Fruit fly (Drosophila melanogaster) whole organism, embryonic: ENCODE measurements around the gene CG6005.
A peak's percentile ranks its signal among the peaks of the same experiment; 100 is the strongest.

Source experiments
- B-H1 ChIP-seq: fragments of 200-800 bp; sonication (Bioruptor generic); IDR thresholded peaks from 3 replicates; pipeline ENCODE4 v1.3.6; 2022; ENCODE audit warnings: missing biosample characterization, missing genetic modification characterization
- CG10209 ChIP-seq: fragments of 200-800 bp; sonication (Bioruptor generic); optimal IDR thresholded peaks from 3 replicates; lab custom pipeline; 2017; ENCODE audit warnings: missing biosample characterization, mild to moderate bottlenecking, missing genetic modification characterization, missing genetic modification reagents
- CG10979 ChIP-seq: fragments of 200-800 bp; sonication (Bioruptor generic); optimal IDR thresholded peaks from 2 replicates; lab custom pipeline; 2018; ENCODE audit warnings: missing biosample characterization, mild to moderate bottlenecking, missing genetic modification characterization, moderate library complexity
- CG11085 ChIP-seq: fragments of 200-800 bp; sonication (Bioruptor generic); IDR thresholded peaks from 2 replicates; pipeline ENCODE4 v1.3.6; 2022; ENCODE audit warnings: missing biosample characterization, missing genetic modification characterization
- CG11504 ChIP-seq: fragments of 200-800 bp; sonication (Bioruptor generic); optimal IDR thresholded peaks from 3 replicates; lab custom pipeline; 2019; ENCODE audit warnings: missing biosample characterization, mild to moderate bottlenecking, missing genetic modification characterization, moderate library complexity
- CG11560 ChIP-seq: fragments of 200-800 bp; sonication (Bioruptor generic); IDR thresholded peaks from 3 replicates; pipeline ENCODE4 v1.3.6; 2022; ENCODE audit warnings: missing biosample characterization, missing genetic modification characterization
- CG12391 ChIP-seq: fragments of 200-800 bp; sonication (Bioruptor generic); optimal IDR thresholded peaks from 3 replicates; lab custom pipeline; 2018; ENCODE audit warnings: missing biosample characterization, mild to moderate bottlenecking, missing genetic modification characterization, moderate library complexity
- CG12942 ChIP-seq: fragments of 200-800 bp; sonication (Bioruptor generic); optimal IDR thresholded peaks from 3 replicates; lab custom pipeline; 2016; ENCODE audit warnings: missing biosample characterization, missing genetic modification characterization
- CG14710 ChIP-seq: fragments of 200-800 bp; sonication (Bioruptor generic); optimal IDR thresholded peaks from 3 replicates; lab custom pipeline; 2019; ENCODE audit warnings: missing biosample characterization, mild to moderate bottlenecking, missing genetic modification characterization, moderate library complexity
- CG15601 ChIP-seq: fragments of 200-800 bp; sonication (Bioruptor generic); optimal IDR thresholded peaks from 3 replicates; lab custom pipeline; 2019; ENCODE audit warnings: missing biosample characterization, mild to moderate bottlenecking, missing genetic modification characterization, moderate library complexity
- CG17385 ChIP-seq: fragments of 200-800 bp; sonication (Bioruptor generic); optimal IDR thresholded peaks from 3 replicates; lab custom pipeline; 2018; ENCODE audit warnings: missing biosample characterization, mild to moderate bottlenecking, missing genetic modification characterization
- CG17568 ChIP-seq: fragments of 200-800 bp; sonication (Bioruptor generic); optimal IDR thresholded peaks from 2 replicates; lab custom pipeline; 2018; ENCODE audit warnings: missing biosample characterization, mild to moderate bottlenecking, missing genetic modification characterization, moderate library complexity
- CG2116 ChIP-seq: fragments of 200-800 bp; sonication (Bioruptor generic); optimal IDR thresholded peaks from 3 replicates; lab custom pipeline; 2018; ENCODE audit warnings: missing biosample characterization, mild to moderate bottlenecking, missing genetic modification characterization
- CG2678 ChIP-seq: fragments of 200-800 bp; sonication (Bioruptor generic); optimal IDR thresholded peaks from 3 replicates; lab custom pipeline; 2019; ENCODE audit warnings: missing biosample characterization, mild to moderate bottlenecking, missing genetic modification characterization, moderate library complexity
- CG2712 ChIP-seq: fragments of 200-800 bp; optimal IDR thresholded peaks from 3 replicates; lab custom pipeline; 2019; ENCODE audit warnings: missing biosample characterization, mild to moderate bottlenecking, missing genetic modification characterization, moderate library complexity
- CG2875 ChIP-seq: fragments of 200-800 bp; sonication (Bioruptor generic); optimal IDR thresholded peaks from 2 replicates; lab custom pipeline; 2017; ENCODE audit warnings: missing biosample characterization, mild to moderate bottlenecking, missing genetic modification characterization, missing genetic modification reagents
- CG6689 ChIP-seq: fragments of 200-800 bp; sonication (Bioruptor generic); IDR thresholded peaks from 2 replicates; pipeline ENCODE4 v1.3.6; 2022; ENCODE audit warnings: missing biosample characterization, missing genetic modification characterization
- CG7839 ChIP-seq: fragments of 200-800 bp; sonication (Bioruptor generic); optimal IDR thresholded peaks from 3 replicates; lab custom pipeline; 2018; ENCODE audit warnings: missing biosample characterization, mild to moderate bottlenecking, missing genetic modification characterization, moderate library complexity
- CG8388 ChIP-seq: fragments of 200-800 bp; sonication (Bioruptor generic); optimal IDR thresholded peaks from 2 replicates; lab custom pipeline; 2019; ENCODE audit warnings: missing biosample characterization, mild to moderate bottlenecking, missing genetic modification characterization, moderate library complexity
- CG9797 ChIP-seq: fragments of 200-800 bp; sonication (Bioruptor generic); optimal IDR thresholded peaks from 3 replicates; lab custom pipeline; 2018; ENCODE audit warnings: missing biosample characterization, mild to moderate bottlenecking, missing genetic modification characterization
- CHES-1-like ChIP-seq: fragments of 200-800 bp; sonication (Bioruptor generic); optimal IDR thresholded peaks from 2 replicates; lab custom pipeline; 2016; ENCODE audit warnings: missing biosample characterization, missing genetic modification characterization
- Dip2 ChIP-seq: fragments of 200-800 bp; sonication (Bioruptor generic); IDR thresholded peaks from 2 replicates; pipeline ENCODE4 v1.3.6; 2022; ENCODE audit warnings: missing biosample characterization, missing genetic modification characterization
- Ets65A ChIP-seq: fragments of 200-800 bp; sonication (Bioruptor generic); peaks from one replicate; lab custom pipeline; 2016; ENCODE audit warnings: missing biosample characterization, missing genetic modification characterization
- Ets97D ChIP-seq: fragments of 200-800 bp; sonication (Bioruptor generic); optimal IDR thresholded peaks from 3 replicates; lab custom pipeline; 2016; ENCODE audit warnings: missing biosample characterization, missing genetic modification characterization
- HLHmδ ChIP-seq: fragments of 200-800 bp; sonication (Bioruptor generic); optimal IDR thresholded peaks from 2 replicates; lab custom pipeline; 2018; ENCODE audit warnings: missing biosample characterization, mild to moderate bottlenecking, missing genetic modification characterization, moderate library complexity
- Hand ChIP-seq: fragments of 200-800 bp; sonication (Bioruptor generic); optimal IDR thresholded peaks from 2 replicates; lab custom pipeline; 2017; ENCODE audit warnings: mild to moderate bottlenecking, missing biosample characterization, missing genetic modification reagents, missing genetic modification characterization
- Kr ChIP-seq: fragments of 200-800 bp; sonication (Bioruptor generic); optimal IDR thresholded peaks from 2 replicates; lab custom pipeline; 2017; ENCODE audit warnings: missing biosample characterization, mild to moderate bottlenecking, missing genetic modification characterization
- Lim3 ChIP-seq: fragments of 200-800 bp; sonication (Bioruptor generic); IDR thresholded peaks from 2 replicates; pipeline ENCODE4 v1.3.6; 2022; ENCODE audit warnings: missing biosample characterization, missing genetic modification characterization
- NC2β ChIP-seq: fragments of 200-800 bp; sonication (Bioruptor generic); optimal IDR thresholded peaks from 2 replicates; lab custom pipeline; 2016; ENCODE audit warnings: missing biosample characterization, missing genetic modification characterization
- NfI ChIP-seq: fragments of 200-800 bp; sonication (Bioruptor generic); optimal IDR thresholded peaks from 3 replicates; lab custom pipeline; 2018; ENCODE audit warnings: missing biosample characterization, mild to moderate bottlenecking, missing genetic modification characterization, moderate library complexity
- Sry-β ChIP-seq: fragments of 200-800 bp; sonication (Bioruptor generic); optimal IDR thresholded peaks from 2 replicates; lab custom pipeline; 2018; ENCODE audit warnings: missing biosample characterization, mild to moderate bottlenecking, missing genetic modification characterization, moderate library complexity
- az2 ChIP-seq: fragments of 200-800 bp; sonication (Bioruptor generic); optimal IDR thresholded peaks from 3 replicates; lab custom pipeline; 2016; ENCODE audit warnings: missing biosample characterization, missing genetic modification characterization
- bab2 ChIP-seq: fragments of 200-800 bp; sonication (Bioruptor generic); optimal IDR thresholded peaks from 2 replicates; lab custom pipeline; 2016; ENCODE audit warnings: missing biosample characterization, missing genetic modification characterization
- grn ChIP-seq: fragments of 200-800 bp; sonication (Bioruptor generic); optimal IDR thresholded peaks from 3 replicates; lab custom pipeline; 2017; ENCODE audit warnings: missing biosample characterization, missing genetic modification characterization
- h ChIP-seq: fragments of >200 bp; optimal IDR thresholded peaks from 2 replicates; lab custom pipeline; 2017
- ham ChIP-seq: fragments of 200-800 bp; sonication (Bioruptor generic); IDR thresholded peaks from 2 replicates; pipeline ENCODE4 v1.3.6; 2022; ENCODE audit warnings: missing biosample characterization, missing genetic modification characterization
- kni ChIP-seq: fragments of 200-800 bp; sonication (Bioruptor generic); optimal IDR thresholded peaks from 3 replicates; lab custom pipeline; 2017; ENCODE audit warnings: mild to moderate bottlenecking, missing biosample characterization, missing genetic modification reagents, missing genetic modification characterization
- lola ChIP-seq, 3 experiments: fragments of >200 bp in 2 of 3; fragments of 200-800 bp in 1 of 3; sonication (Bioruptor generic) in 1 of 3; optimal IDR thresholded peaks; 2 replicates each; lab custom pipeline; 2017 to 2019; ENCODE audit warnings: missing biosample characterization in 3 of 3, missing genetic modification characterization in 3 of 3, mild to moderate bottlenecking in 1 of 3, moderate library complexity in 1 of 3
- lov ChIP-seq, 2 experiments: fragments of 200-800 bp in 1 of 2; fragments of >200 bp in 1 of 2; sonication (Bioruptor generic) in 1 of 2; IDR thresholded peaks in 1 of 2; optimal IDR thresholded peaks in 1 of 2; 2 replicates in 1 of 2; 3 replicates in 1 of 2; pipeline versions ENCODE4 v1.3.6 to Lab custom; 2017 to 2022; ENCODE audit warnings: missing biosample characterization in 1 of 2, missing genetic modification characterization in 1 of 2
- peb ChIP-seq: fragments of 200-800 bp; sonication (Bioruptor generic); IDR thresholded peaks from 2 replicates; pipeline ENCODE4 v1.3.6; 2022; ENCODE audit warnings: missing biosample characterization, missing genetic modification characterization
- pfk ChIP-seq: fragments of 200-800 bp; sonication (Bioruptor generic); optimal IDR thresholded peaks from 2 replicates; lab custom pipeline; 2018; ENCODE audit warnings: missing biosample characterization, mild to moderate bottlenecking, missing genetic modification characterization, moderate library complexity
- phol ChIP-seq: fragments of 200-800 bp; sonication (Bioruptor generic); optimal IDR thresholded peaks from 3 replicates; lab custom pipeline; 2018; ENCODE audit warnings: missing biosample characterization, mild to moderate bottlenecking, missing genetic modification characterization, moderate library complexity
- prd ChIP-seq, 3 experiments: fragments of >200 bp in 2 of 3; fragments of 200-800 bp in 1 of 3; sonication (Bioruptor generic) in 1 of 3; optimal IDR thresholded peaks in 2 of 3; IDR thresholded peaks in 1 of 3; 2 replicates in 2 of 3; 3 replicates in 1 of 3; pipeline versions ENCODE4 v1.3.6 to Lab custom; 2017 to 2022; ENCODE audit warnings: missing biosample characterization in 1 of 3, missing genetic modification characterization in 1 of 3
- pros ChIP-seq: fragments of 200-800 bp; sonication (Bioruptor generic); optimal IDR thresholded peaks from 3 replicates; lab custom pipeline; 2019; ENCODE audit warnings: missing biosample characterization, mild to moderate bottlenecking, missing genetic modification characterization, moderate library complexity
- sens ChIP-seq: fragments of 200-800 bp; sonication (Bioruptor generic); peaks from one replicate; lab custom pipeline; 2016; ENCODE audit warnings: missing biosample characterization, missing genetic modification characterization
- sr ChIP-seq: fragments of 200-800 bp; sonication (Bioruptor generic); IDR thresholded peaks from 3 replicates; pipeline ENCODE4 v1.3.6; 2022; ENCODE audit warnings: missing biosample characterization, missing genetic modification characterization
- tgo ChIP-seq: fragments of 200-800 bp; sonication (Bioruptor generic); IDR thresholded peaks from 3 replicates; pipeline ENCODE4 v1.3.6; 2022; ENCODE audit warnings: missing biosample characterization, missing genetic modification characterization
- ttk ChIP-seq: fragments of 200-800 bp; sonication (Bioruptor generic); IDR thresholded peaks from 2 replicates; pipeline ENCODE4 v2.1.2; 2022; ENCODE audit warnings: missing biosample characterization, missing genetic modification characterization
- vfl ChIP-seq: fragments of 200-800 bp; sonication (Bioruptor generic); optimal IDR thresholded peaks from 2 replicates; lab custom pipeline; 2016; ENCODE audit warnings: missing biosample characterization, missing genetic modification characterization
- zfh1 ChIP-seq: fragments of 200-800 bp; sonication (Bioruptor generic); IDR thresholded peaks from 3 replicates; pipeline ENCODE4 v1.3.6; 2022; ENCODE audit warnings: missing biosample characterization, missing genetic modification characterization
- zfh2 ChIP-seq: fragments of 200-800 bp; sonication (Bioruptor generic); optimal IDR thresholded peaks from 2 replicates; lab custom pipeline; 2016; ENCODE audit warnings: missing biosample characterization, missing genetic modification characterization

Gene CG6005

dm6 chr3R:18990514-18990913, 33.3 kb downstream of the CG6005 start (continued):
- TF ChIP-seq CG8388 (GFP tag; lab: Kevin White, UChicago) (peak; percentile 12), CG11560 (tag; lab: Robert Waterston, UW) (no peak), CG12391 (tag; lab: Kevin White, UChicago) (peak; percentile 20), h (lab: Kevin White, UChicago) (no peak), CG2678 (tag; lab: Kevin White, UChicago) (peak; percentile 16), phol (tag; lab: Kevin White, UChicago) (peak; percentile 37), CG7839 (tag; lab: Kevin White, UChicago) (peak; percentile 13), Hand (GFP tag; lab: Kevin White, UChicago) (no peak), CG10979 (peak; percentile 54), Dip2 (no peak), az2 (GFP tag; lab: Kevin White, UChicago) (peak; percentile 4), kni (GFP tag; lab: Kevin White, UChicago) (no peak), prd (optimal IDR thresholded peaks at IDR 0.05; lab: Kevin White, UChicago) (no peak), prd (GFP tag; IDR thresholded peaks at IDR 0.05; lab: Robert Waterston, UW) (peak; percentile 30; the same call in 1 of the 3 replicates), NfI (GFP tag; lab: Kevin White, UChicago) (no peak), sr (GFP tag; lab: Robert Waterston, UW) (no peak), vfl (no peak), ham (GFP tag; lab: Robert Waterston, UW) (no peak), CG2712 (tag; lab: Kevin White, UChicago) (peak; percentile 5), CG10209 (GFP tag; lab: Kevin White, UChicago) (no peak), grn (GFP tag; lab: Kevin White, UChicago) (no peak), peb (GFP tag; lab: Robert Waterston, UW) (no peak), Sry-β (no peak), zfh2 (GFP tag; lab: Kevin White, UChicago) (no peak), ttk (GFP tag; lab: Robert Waterston, UW) (no peak), CG11085 (GFP tag; lab: Robert Waterston, UW) (no peak), bab2 (GFP tag; lab: Kevin White, UChicago) (no peak), CG17568 (GFP tag; lab: Kevin White, UChicago) (no peak), tgo (peak; percentile 36; the same call in 2 of the 3 replicates), CG12942 (no peak), CHES-1-like (no peak), B-H1 (GFP tag; lab: Robert Waterston, UW) (no peak), CG11504 (tag; lab: Kevin White, UChicago) (peak; percentile 28), CG2875 (GFP tag; lab: Kevin White, UChicago) (no peak), CG2116 (GFP tag; lab: Kevin White, UChicago) (no peak), NC2β (no peak), CG6689 (GFP tag; lab: Robert Waterston, UW) (no peak), Kr (no peak), CG15601 (tag; lab: Kevin White, UChicago) (peak; percentile 14), lola (GFP tag; optimal IDR thresholded peaks at IDR 0.05; lab: Kevin White, UChicago) (peak in 1 of 3 experiments; percentile 38), pros (GFP tag; lab: Kevin White, UChicago) (no peak), Lim3 (GFP tag; lab: Robert Waterston, UW) (no peak), Ets65A (GFP tag; lab: Kevin White, UChicago) (no peak), Ets97D (no peak), pfk (GFP tag; lab: Kevin White, UChicago) (no peak), CG17385 (peak; percentile 2), CG14710 (peak; percentile 0), HLHmδ (GFP tag; lab: Kevin White, UChicago) (no peak), zfh1 (no peak), sens (GFP tag; lab: Kevin White, UChicago) (peak; percentile 78), CG9797 (no peak), lov (optimal IDR thresholded peaks at IDR 0.05; lab: Kevin White, UChicago) (no peak), lov (GFP tag; IDR thresholded peaks at IDR 0.05; lab: Robert Waterston, UW) (no peak)
